Worm (Caenorhabditis elegans): ENCODE results near the gene ace-1.

DNA sequence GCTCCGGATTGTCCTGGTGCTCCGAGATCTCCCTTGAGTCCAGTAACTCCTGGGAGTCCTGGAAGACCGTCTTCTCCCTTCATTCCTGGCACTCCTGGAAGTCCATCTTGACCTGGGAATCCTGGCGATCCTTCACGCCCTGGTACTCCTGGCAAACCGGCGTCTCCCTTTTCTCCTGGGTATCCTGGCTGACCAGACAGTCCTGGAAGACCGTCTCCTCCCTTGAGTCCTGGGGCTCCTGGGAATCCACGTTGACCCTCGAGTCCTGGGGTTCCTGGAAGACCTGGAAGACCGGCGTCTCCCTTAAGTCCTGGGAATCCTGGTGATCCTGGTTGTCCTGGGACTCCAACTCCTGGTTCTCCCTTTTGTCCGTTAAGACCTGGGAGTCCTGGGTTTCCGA is 16.9 kb downstream of the ace-1 start:
- no peak for TF ChIP-seq daf-12 (tag; optimal IDR thresholded peaks at IDR 0.05)
- TF ChIP-seq nhr-41 (GFP tag; IDR thresholded peaks at IDR 0.05): no peak
- TF ChIP-seq nhr-237 (tag; optimal IDR thresholded peaks at IDR 0.05): no peak
- no peak for TF ChIP-seq ama-1 (optimal IDR thresholded peaks at IDR 0.05)

All from whole organism, L4 larva.